Fruit fly (Drosophila melanogaster): ENCODE measurements around the gene CG42588.

DNA sequence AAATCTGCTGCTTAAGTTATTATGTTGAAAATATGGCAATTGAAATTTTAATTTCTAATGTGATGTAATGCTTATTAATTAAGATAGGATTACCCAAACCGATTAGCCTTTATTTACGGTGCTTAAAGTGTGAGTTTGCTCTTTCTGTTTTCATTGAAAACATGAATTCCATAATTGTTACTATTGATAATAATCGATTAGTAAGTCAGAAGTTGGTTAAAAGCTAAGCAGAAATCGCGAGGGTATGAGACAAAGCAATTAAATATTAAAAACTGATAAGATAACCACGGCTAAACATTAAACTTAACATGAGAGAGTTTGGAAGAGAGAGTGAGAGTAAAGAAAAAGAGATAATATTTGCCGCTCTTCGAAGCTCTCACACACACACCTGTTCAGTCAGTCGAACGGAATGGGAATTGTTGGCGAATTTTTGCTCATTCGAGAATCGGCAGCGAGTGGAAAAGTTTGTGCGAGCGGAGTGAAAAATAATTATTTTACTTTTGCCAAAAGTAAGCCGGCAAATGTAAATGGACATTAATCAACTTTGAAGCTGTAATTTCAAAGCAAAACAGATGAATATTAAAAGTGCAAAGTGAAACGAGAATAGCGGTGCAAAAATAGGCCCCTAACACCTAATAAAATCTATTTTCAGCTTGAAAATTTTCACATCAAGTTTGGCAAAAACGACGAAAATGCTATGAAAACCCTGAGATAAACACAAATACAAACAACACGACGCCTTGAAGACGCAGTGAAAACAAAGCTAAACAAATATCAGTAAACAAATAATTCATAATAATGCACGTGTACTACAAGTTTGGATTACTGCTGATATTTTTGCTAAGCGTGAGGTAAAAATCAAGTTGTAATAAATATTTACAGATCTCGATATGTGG lies 23.0 kb upstream of the CG42588 start:
- TF ChIP-seq CG6791 (GFP tag; IDR thresholded peaks at IDR 0.05; ENCODE audit: partially characterized antibody) = no peak
- no peak for TF ChIP-seq HLH4C (GFP tag; IDR thresholded peaks at IDR 0.05; ENCODE audit: partially characterized antibody)
- no peak for TF ChIP-seq hb (GFP tag; IDR thresholded peaks at IDR 0.05; ENCODE audit: partially characterized antibody)
- no peak for TF ChIP-seq h (optimal IDR thresholded peaks at IDR 0.05)
- no peak for TF ChIP-seq Oaz (GFP tag; IDR thresholded peaks at IDR 0.05)
